Worm (Caenorhabditis elegans): ENCODE results near the gene lam-2.

Gene lam-2

DNA sequence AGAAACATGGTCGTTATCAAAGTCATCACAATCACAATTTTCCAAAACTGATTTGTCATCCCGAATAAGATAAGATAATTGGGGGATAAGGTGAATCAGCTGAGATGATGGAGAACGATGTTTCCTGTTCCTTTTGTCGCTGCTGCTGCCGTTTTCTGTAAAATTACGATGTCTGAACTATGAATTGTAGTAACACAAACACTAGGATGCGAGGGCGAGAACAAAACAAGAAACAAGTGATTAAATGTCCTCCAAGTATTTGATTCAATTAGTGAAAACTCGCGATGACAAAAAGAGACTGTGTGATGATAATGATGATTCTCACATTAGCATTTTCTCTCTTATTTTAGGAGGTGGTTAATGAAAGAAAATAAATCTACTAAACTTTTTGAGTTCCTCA, 4.8 kb upstream of the lam-2 start, which contains the start of gene C54D1.7:
C54D1.7 (minus strand) TSS at position 157 of the 400 bp plus-strand sequence.
- TF ChIP-seq ceh-43 (GFP tag; optimal IDR thresholded peaks at IDR 0.05) (no peak), elt-3 (tag; optimal IDR thresholded peaks at IDR 0.05) (peak; percentile 23)

DNA sequence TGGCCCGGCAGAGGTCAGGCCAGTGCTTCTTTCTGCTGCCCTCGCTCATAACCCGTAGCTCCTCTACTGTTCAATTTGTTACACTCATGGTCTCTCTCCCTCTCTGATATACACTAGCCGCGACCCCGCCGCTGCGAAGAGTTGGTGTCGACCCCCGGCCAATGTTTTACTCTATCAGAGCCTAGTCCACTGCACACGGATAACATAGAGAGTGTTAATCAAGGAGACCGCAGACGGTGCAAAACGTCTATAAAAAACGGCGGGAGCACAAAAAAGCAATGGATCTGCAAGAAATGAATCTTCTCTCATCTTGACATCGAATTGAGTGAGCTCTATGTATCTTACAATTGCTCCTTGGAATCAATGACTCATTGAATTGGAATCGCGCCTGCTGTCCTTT, 2.4 kb upstream of the lam-2 start:
- TF ChIP-seq drap-1 (GFP tag; optimal IDR thresholded peaks at IDR 0.05): no peak
- TF ChIP-seq hlh-1 (tag; optimal IDR thresholded peaks at IDR 0.05): peak; percentile 47

DNA sequence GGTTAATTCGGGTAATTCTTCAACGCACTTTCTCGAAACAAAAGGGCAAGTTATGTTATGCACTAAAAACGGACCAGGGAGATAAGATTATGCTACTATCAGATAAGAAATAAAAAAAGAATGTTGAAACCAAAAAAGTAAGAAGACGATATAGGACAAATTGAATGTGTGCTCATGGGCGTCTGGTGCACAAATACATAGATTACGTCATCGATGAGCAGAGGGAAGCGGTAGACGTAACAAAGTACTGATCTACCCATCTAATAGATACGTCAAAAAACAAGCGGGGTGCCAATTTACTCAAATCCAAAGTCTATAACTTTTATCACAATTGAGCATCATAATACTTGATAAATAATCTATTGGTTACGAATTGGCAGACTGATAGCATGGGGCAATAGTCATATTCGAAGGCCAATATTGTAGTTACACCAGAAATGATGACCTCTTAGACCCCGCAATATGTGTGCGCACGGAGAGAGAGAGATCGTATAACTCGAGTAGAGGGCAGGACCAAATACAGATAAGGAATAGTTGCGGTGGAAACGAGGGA, 1.0 kb upstream of the lam-2 start:
- TF ChIP-seq unc-62 (GFP tag; optimal IDR thresholded peaks at IDR 0.05) (no peak), elt-1 (tag; optimal IDR thresholded peaks at IDR 0.05; ENCODE audit: borderline replicate concordance, insufficient read depth) (peak; percentile 24), lin-13 (tag; optimal IDR thresholded peaks at IDR 0.05) (no peak), flh-1 (GFP tag; optimal IDR thresholded peaks at IDR 0.05) (no peak), M03D4.4 (tag; optimal IDR thresholded peaks at IDR 0.05) (no peak), hlh-1 (tag; optimal IDR thresholded peaks at IDR 0.05) (no peak), ceh-83 (GFP tag; optimal IDR thresholded peaks at IDR 0.05) (no peak), ceh-39 (tag; optimal IDR thresholded peaks at IDR 0.05) (no peak), mls-2 (tag; optimal IDR thresholded peaks at IDR 0.05) (no peak), blmp-1 (tag; optimal IDR thresholded peaks at IDR 0.05) (no peak), nhr-28 (tag; optimal IDR thresholded peaks at IDR 0.05) (no peak), drap-1 (GFP tag; optimal IDR thresholded peaks at IDR 0.05) (no peak), lin-32 (GFP tag; optimal IDR thresholded peaks at IDR 0.05) (no peak), zip-8 (tag; optimal IDR thresholded peaks at IDR 0.05) (peak; percentile 87), nhr-237 (tag; optimal IDR thresholded peaks at IDR 0.05) (no peak), pha-4 (tag; optimal IDR thresholded peaks at IDR 0.05) (no peak), nhr-12 (tag; optimal IDR thresholded peaks at IDR 0.05) (no peak), sptf-1 (tag; optimal IDR thresholded peaks at IDR 0.05) (no peak), nhr-2 (tag; optimal IDR thresholded peaks at IDR 0.05) (peak; percentile 68), mab-5 (tag; optimal IDR thresholded peaks at IDR 0.05) (no peak), snpc-4 (tag; optimal IDR thresholded peaks at IDR 0.05) (no peak), ztf-11 (tag; optimal IDR thresholded peaks at IDR 0.05) (no peak)

DNA sequence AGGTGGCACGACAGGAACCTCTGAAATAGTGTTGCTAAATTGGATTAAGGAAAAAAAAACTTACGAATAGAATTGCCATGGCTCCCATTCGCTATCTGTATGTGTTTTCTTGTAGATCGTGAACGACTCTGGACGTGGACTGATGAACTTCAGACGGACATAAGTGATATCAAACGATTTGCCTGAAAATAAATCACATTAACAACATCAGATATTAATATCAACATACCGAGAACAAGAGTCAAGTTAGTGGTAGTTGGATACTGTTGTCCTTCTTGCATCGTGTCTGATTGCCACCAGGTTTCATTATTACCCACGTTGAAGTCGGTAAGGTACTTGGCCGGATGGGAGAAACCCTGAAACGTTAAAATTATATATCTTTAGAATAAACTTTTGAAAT, 1.4 kb downstream of the lam-2 start:
- TF ChIP-seq cnd-1 (tag; optimal IDR thresholded peaks at IDR 0.05): no peak
- no peak for TF ChIP-seq elt-1 (tag; optimal IDR thresholded peaks at IDR 0.05; ENCODE audit: borderline replicate concordance, insufficient read depth)
- no peak for TF ChIP-seq ham-2 (GFP tag; optimal IDR thresholded peaks at IDR 0.05)
- TF ChIP-seq nhr-12 (tag; optimal IDR thresholded peaks at IDR 0.05): no peak
- TF ChIP-seq unc-39 (tag; optimal IDR thresholded peaks at IDR 0.05): no peak
- TF ChIP-seq flh-1 (GFP tag; optimal IDR thresholded peaks at IDR 0.05): no peak
- no peak for TF ChIP-seq nhr-76 (tag; optimal IDR thresholded peaks at IDR 0.05)
- TF ChIP-seq zip-8 (tag; optimal IDR thresholded peaks at IDR 0.05): no peak
- no peak for TF ChIP-seq nhr-237 (tag; optimal IDR thresholded peaks at IDR 0.05)
- TF ChIP-seq blmp-1 (tag; optimal IDR thresholded peaks at IDR 0.05): no peak
- TF ChIP-seq bed-3 (GFP tag; optimal IDR thresholded peaks at IDR 0.05): no peak
- no peak for TF ChIP-seq drap-1 (GFP tag; optimal IDR thresholded peaks at IDR 0.05)
- no peak for TF ChIP-seq lsy-2 (tag; optimal IDR thresholded peaks at IDR 0.05)
- TF ChIP-seq elt-3 (tag; optimal IDR thresholded peaks at IDR 0.05): no peak
- no peak for TF ChIP-seq nhr-28 (tag; optimal IDR thresholded peaks at IDR 0.05)
- TF ChIP-seq mls-2 (tag; optimal IDR thresholded peaks at IDR 0.05): no peak
- no peak for TF ChIP-seq sptf-1 (tag; optimal IDR thresholded peaks at IDR 0.05)
- no peak for TF ChIP-seq hlh-1 (tag; optimal IDR thresholded peaks at IDR 0.05)
- TF ChIP-seq sem-2 (GFP tag; optimal IDR thresholded peaks at IDR 0.05): no peak
- TF ChIP-seq nhr-2 (tag; optimal IDR thresholded peaks at IDR 0.05): no peak

DNA sequence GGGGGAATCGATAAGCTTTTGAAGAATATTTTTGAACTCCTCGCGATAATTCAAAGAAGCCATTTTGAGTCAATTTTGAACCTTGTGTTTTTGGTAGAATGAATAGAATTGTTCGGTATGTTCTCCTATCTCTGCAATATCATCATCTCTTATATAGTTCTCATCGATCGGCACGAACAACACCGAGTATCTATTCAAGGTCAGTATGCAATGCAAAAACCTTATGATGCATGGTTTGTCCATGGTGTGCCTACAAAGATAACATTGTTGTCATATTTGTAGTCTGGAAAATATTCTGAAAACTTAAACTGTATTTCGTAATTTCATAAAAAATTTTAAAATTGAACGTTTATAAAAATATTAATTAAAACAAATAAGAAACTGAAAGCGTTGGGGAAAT, 7.5 kb downstream of the lam-2 start, which contains the start of gene alh-10:
alh-10 (minus strand) TSS at position 127 of the 400 bp plus-strand sequence.
- TF ChIP-seq bed-3 (GFP tag; optimal IDR thresholded peaks at IDR 0.05) (no peak), nhr-76 (tag; optimal IDR thresholded peaks at IDR 0.05) (no peak), nhr-12 (tag; optimal IDR thresholded peaks at IDR 0.05) (no peak), ztf-11 (tag; optimal IDR thresholded peaks at IDR 0.05) (no peak)

Measured in whole organism, mixed stage, embryonic.